Worm (Caenorhabditis elegans) whole organism, L3 larva: ENCODE results near the gene figl-1.

Source experiments
- R02D3.7 ChIP-seq: fragments of 150-350 bp; optimal IDR thresholded peaks from 2 replicates; lab custom pipeline; 2014; ENCODE audit warnings: missing biosample characterization, missing genetic modification characterization
- ZK546.5 ChIP-seq: sonication (generic microtip); optimal IDR thresholded peaks from 2 replicates; lab custom pipeline; 2017; ENCODE audit warnings: missing biosample characterization, missing genetic modification characterization
- aly-2 ChIP-seq: fragments of 150-350 bp; optimal IDR thresholded peaks from 2 replicates; lab custom pipeline; 2014; ENCODE audit warnings: missing biosample characterization, missing genetic modification characterization
- ama-1 ChIP-seq: fragments of 150-350 bp; optimal IDR thresholded peaks from 2 replicates; lab custom pipeline; 2018
- ceh-16 ChIP-seq: sonication (generic microtip); optimal IDR thresholded peaks from 2 replicates; lab custom pipeline; 2017; ENCODE audit warnings: missing biosample characterization, missing genetic modification characterization
- ceh-28 ChIP-seq: fragments of 150-350 bp; optimal IDR thresholded peaks from 2 replicates; lab custom pipeline; 2014; ENCODE audit warnings: missing biosample characterization, missing genetic modification reagents, missing genetic modification characterization
- ceh-82 ChIP-seq: fragments of 150-350 bp; optimal IDR thresholded peaks from 2 replicates; lab custom pipeline; 2014; ENCODE audit warnings: missing biosample characterization, missing genetic modification characterization
- ceh-9 ChIP-seq: sonication (generic microtip); optimal IDR thresholded peaks from 2 replicates; lab custom pipeline; 2018; ENCODE audit warnings: missing biosample characterization, missing genetic modification characterization
- daf-12 ChIP-seq: fragments of 150-350 bp; optimal IDR thresholded peaks from 2 replicates; lab custom pipeline; 2014; ENCODE audit warnings: missing biosample characterization, missing genetic modification reagents, missing genetic modification characterization
- egl-27 ChIP-seq: sonication (generic microtip); optimal IDR thresholded peaks from 4 replicates; lab custom pipeline; 2017; ENCODE audit warnings: missing biosample characterization, missing genetic modification reagents, missing genetic modification characterization
- egl-5 ChIP-seq: fragments of 150-350 bp; optimal IDR thresholded peaks from 2 replicates; lab custom pipeline; 2017; ENCODE audit warnings: missing biosample characterization, missing genetic modification reagents, missing genetic modification characterization, inconsistent platforms
- elt-1 ChIP-seq: fragments of 150-350 bp; optimal IDR thresholded peaks from 2 replicates; lab custom pipeline; 2014; ENCODE audit warnings: missing biosample characterization, missing genetic modification characterization
- elt-2 ChIP-seq: sonication (generic microtip); optimal IDR thresholded peaks from 2 replicates; lab custom pipeline; 2016; ENCODE audit warnings: missing genetic modification reagents, mild to moderate bottlenecking, missing genetic modification characterization, missing compliant biosample characterization
- elt-3 ChIP-seq, 3 experiments: fragments of 150-350 bp in 1 of 3; sonication (generic microtip) in 2 of 3; optimal IDR thresholded peaks; 2 replicates in 2 of 3; 4 replicates in 1 of 3; lab custom pipeline; 2014 to 2017; ENCODE audit warnings: missing biosample characterization in 3 of 3, missing genetic modification characterization in 3 of 3
- eor-1 ChIP-seq, 2 experiments: fragments of 150-350 bp; optimal IDR thresholded peaks; 2 replicates each; lab custom pipeline; 2014 to 2018; ENCODE audit warnings: missing biosample characterization in 2 of 2, missing genetic modification characterization in 2 of 2
- fkh-10 ChIP-seq: sonication (generic microtip); optimal IDR thresholded peaks from 2 replicates; lab custom pipeline; 2017; ENCODE audit warnings: missing biosample characterization, missing genetic modification reagents, missing genetic modification characterization
- fkh-2 ChIP-seq: fragments of 150-350 bp; optimal IDR thresholded peaks from 2 replicates; lab custom pipeline; 2014; ENCODE audit warnings: missing biosample characterization, missing genetic modification reagents, missing genetic modification characterization
- fos-1 ChIP-seq: fragments of 150-350 bp; optimal IDR thresholded peaks from 2 replicates; lab custom pipeline; 2014; ENCODE audit warnings: missing biosample characterization, missing genetic modification characterization
- hmg-11 ChIP-seq: sonication (generic microtip); optimal IDR thresholded peaks from 2 replicates; lab custom pipeline; 2016; ENCODE audit warnings: missing genetic modification characterization, missing compliant biosample characterization
- jun-1 ChIP-seq: fragments of 150-350 bp; optimal IDR thresholded peaks from 2 replicates; lab custom pipeline; 2014; ENCODE audit warnings: missing biosample characterization, missing genetic modification reagents, missing genetic modification characterization
- lin-15B ChIP-seq: fragments of 150-350 bp; optimal IDR thresholded peaks from 2 replicates; lab custom pipeline; 2014; ENCODE audit warnings: missing biosample characterization, missing genetic modification characterization
- lin-39 ChIP-seq: fragments of 150-350 bp; optimal IDR thresholded peaks from 2 replicates; lab custom pipeline; 2018; ENCODE audit warnings: missing biosample characterization, missing genetic modification reagents, missing genetic modification characterization
- lsy-12 ChIP-seq: sonication (generic microtip); optimal IDR thresholded peaks from 2 replicates; lab custom pipeline; 2016; ENCODE audit warnings: mild to moderate bottlenecking, missing genetic modification characterization, missing compliant biosample characterization
- mdl-1 ChIP-seq: fragments of 150-350 bp; optimal IDR thresholded peaks from 2 replicates; lab custom pipeline; 2014; ENCODE audit warnings: missing biosample characterization, missing genetic modification characterization
- mml-1 ChIP-seq: fragments of 150-350 bp; sonication (generic microtip); optimal IDR thresholded peaks from 3 replicates; lab custom pipeline; 2014; ENCODE audit warnings: missing biosample characterization, missing genetic modification characterization
- nfya-1 ChIP-seq: sonication (generic microtip); optimal IDR thresholded peaks from 2 replicates; lab custom pipeline; 2017; ENCODE audit warnings: missing genetic modification characterization, mild to moderate bottlenecking, missing compliant biosample characterization, antibody characterized with exemption, moderate library complexity; ENCODE audit not compliant: insufficient read depth
- nhr-11 ChIP-seq: fragments of 150-350 bp; optimal IDR thresholded peaks from 2 replicates; lab custom pipeline; 2014; ENCODE audit warnings: missing biosample characterization, missing genetic modification characterization
- nhr-12 ChIP-seq: fragments of 150-350 bp; optimal IDR thresholded peaks from 2 replicates; lab custom pipeline; 2014; ENCODE audit warnings: missing biosample characterization, missing genetic modification characterization
- nhr-23 ChIP-seq: fragments of 150-350 bp; optimal IDR thresholded peaks from 2 replicates; lab custom pipeline; 2014; ENCODE audit warnings: missing biosample characterization, missing genetic modification reagents, missing genetic modification characterization
- nhr-237 ChIP-seq: fragments of 150-350 bp; optimal IDR thresholded peaks from 2 replicates; lab custom pipeline; 2014; ENCODE audit warnings: missing biosample characterization, missing genetic modification characterization
- nhr-25 ChIP-seq: sonication (generic microtip); optimal IDR thresholded peaks from 2 replicates; lab custom pipeline; 2017; ENCODE audit warnings: missing biosample characterization, missing genetic modification characterization
- nhr-28 ChIP-seq: fragments of 150-350 bp; optimal IDR thresholded peaks from 2 replicates; lab custom pipeline; 2014; ENCODE audit warnings: missing biosample characterization, missing genetic modification characterization
- nhr-43 ChIP-seq: sonication (generic microtip); optimal IDR thresholded peaks from 2 replicates; lab custom pipeline; 2016; ENCODE audit warnings: mild to moderate bottlenecking, missing genetic modification characterization, missing compliant biosample characterization; ENCODE audit not compliant: poor library complexity, severe bottlenecking
- nhr-67 ChIP-seq: fragments of 150-350 bp; optimal IDR thresholded peaks from 2 replicates; lab custom pipeline; 2014; ENCODE audit warnings: missing biosample characterization, missing genetic modification characterization
- nhr-76 ChIP-seq: fragments of 150-350 bp; sonication (generic microtip); optimal IDR thresholded peaks from 5 replicates; lab custom pipeline; 2014; ENCODE audit warnings: missing biosample characterization, missing genetic modification characterization
- nhr-77 ChIP-seq: fragments of 150-350 bp; optimal IDR thresholded peaks from 2 replicates; lab custom pipeline; 2014; ENCODE audit warnings: missing biosample characterization, missing genetic modification characterization
- pha-4 ChIP-seq: fragments of 150-350 bp; optimal IDR thresholded peaks from 2 replicates; lab custom pipeline; 2014; ENCODE audit warnings: missing biosample characterization, missing genetic modification reagents, missing genetic modification characterization
- pqm-1 ChIP-seq: fragments of 150-350 bp; optimal IDR thresholded peaks from 2 replicates; lab custom pipeline; 2017; ENCODE audit warnings: missing biosample characterization, missing genetic modification characterization, inconsistent platforms
- sea-2 ChIP-seq: fragments of 150-350 bp; sonication (generic microtip); optimal IDR thresholded peaks from 4 replicates; lab custom pipeline; 2014; ENCODE audit warnings: missing biosample characterization, missing genetic modification reagents, missing genetic modification characterization
- skn-1 ChIP-seq: fragments of 150-350 bp; optimal IDR thresholded peaks from 2 replicates; lab custom pipeline; 2014; ENCODE audit warnings: missing biosample characterization, missing genetic modification characterization
- snpc-4 ChIP-seq: fragments of 150-350 bp; optimal IDR thresholded peaks from 2 replicates; lab custom pipeline; 2014; ENCODE audit warnings: missing biosample characterization, missing genetic modification characterization
- tbx-2 ChIP-seq: sonication (generic microtip); optimal IDR thresholded peaks from 2 replicates; lab custom pipeline; 2016; ENCODE audit warnings: mild to moderate bottlenecking, missing genetic modification characterization, missing compliant biosample characterization
- unc-39 ChIP-seq: sonication (generic microtip); optimal IDR thresholded peaks from 4 replicates; lab custom pipeline; 2017; ENCODE audit warnings: missing biosample characterization, missing genetic modification characterization
- unc-62 ChIP-seq: fragments of 150-350 bp; sonication (generic microtip); optimal IDR thresholded peaks from 4 replicates; lab custom pipeline; 2014; ENCODE audit warnings: missing biosample characterization, missing genetic modification reagents, missing genetic modification characterization
- zag-1 ChIP-seq: fragments of 150-350 bp; optimal IDR thresholded peaks from 2 replicates; lab custom pipeline; 2014; ENCODE audit warnings: missing biosample characterization, missing genetic modification characterization
- ztf-11 ChIP-seq: fragments of 150-350 bp; optimal IDR thresholded peaks from 2 replicates; lab custom pipeline; 2014; ENCODE audit warnings: missing biosample characterization, missing genetic modification characterization
- ztf-4 ChIP-seq: fragments of 150-350 bp; optimal IDR thresholded peaks from 2 replicates; lab custom pipeline; 2014; ENCODE audit warnings: missing biosample characterization, missing genetic modification characterization

Gene figl-1

DNA sequence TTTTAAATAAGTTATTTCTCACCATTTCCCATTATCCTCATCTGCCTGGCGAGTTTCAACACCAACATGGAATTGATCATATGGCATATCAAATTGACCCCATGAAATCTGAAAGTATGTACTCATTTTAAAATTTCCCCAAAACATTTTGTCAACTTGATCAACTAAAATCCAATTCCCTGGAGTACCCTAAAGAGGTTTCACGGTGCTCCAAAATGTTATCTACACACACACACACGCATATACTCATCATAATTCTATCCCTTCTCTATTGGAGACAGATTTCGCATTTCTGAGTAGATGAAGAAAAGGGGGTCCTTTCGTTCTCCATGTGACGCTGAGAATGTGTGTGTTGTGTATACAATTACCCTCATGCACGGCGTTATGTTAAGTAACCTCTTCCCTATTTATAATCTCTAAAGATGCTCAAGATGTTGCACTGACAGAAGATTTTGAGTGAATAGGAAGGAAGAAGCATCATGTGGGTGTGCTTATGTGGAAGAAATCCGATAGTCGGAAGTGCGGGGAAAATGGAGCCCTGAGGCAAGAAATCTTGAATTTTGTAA, 10.3 kb upstream of the figl-1 start:
- TF ChIP-seq tbx-2 (tag; lab: Kevin White, UChicago), result no peak
- TF ChIP-seq unc-39, result no peak
- no peak for TF ChIP-seq nhr-67 (tag; lab: Kevin White, UChicago)
- no peak for TF ChIP-seq R02D3.7 (tag; lab: Kevin White, UChicago)
- TF ChIP-seq ceh-28 (tag; lab: Kevin White, UChicago), result no peak

DNA sequence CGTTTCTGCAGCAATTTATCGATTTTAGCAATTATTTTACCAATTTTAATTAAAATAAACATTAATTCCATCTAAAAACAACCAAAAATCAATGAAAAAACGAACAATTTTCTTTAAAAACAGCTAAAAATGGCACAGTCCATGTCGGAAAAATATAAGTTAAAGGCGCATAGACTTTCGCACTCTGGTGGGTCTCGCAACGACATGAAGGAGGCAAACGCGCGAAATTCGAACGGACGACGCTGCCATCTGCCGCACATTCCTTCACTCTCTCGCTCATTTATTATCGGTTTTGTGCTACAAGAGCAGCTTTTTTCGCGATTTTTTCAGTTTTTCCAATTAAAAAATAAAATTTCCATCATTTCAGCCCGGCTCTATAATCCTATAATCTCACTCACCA, 1.0 kb upstream of the figl-1 start, which contains the start of gene mcm-7:
Gene mcm-7 (plus strand): TSS at position 368 of the 400 bp plus-strand sequence.
- TF ChIP-seq hmg-11 (tag; lab: Kevin White, UChicago), result peak; percentile 74
- peak; percentile 35 for TF ChIP-seq elt-2
- TF ChIP-seq ceh-82 (tag; lab: Kevin White, UChicago), result no peak
- peak; percentile 1 for TF ChIP-seq snpc-4 (tag; lab: Kevin White, UChicago)
- no peak for TF ChIP-seq nhr-77 (tag; lab: Kevin White, UChicago)
- no peak for TF ChIP-seq nhr-67 (tag; lab: Kevin White, UChicago)
- no peak for TF ChIP-seq jun-1 (tag; lab: Kevin White, UChicago)
- no peak for TF ChIP-seq mdl-1 (tag; lab: Kevin White, UChicago)
- no peak for TF ChIP-seq elt-1 (tag; lab: Kevin White, UChicago)
- TF ChIP-seq nhr-12, result no peak
- peak; percentile 75 for TF ChIP-seq lin-15B (tag; lab: Kevin White, UChicago)
- peak; percentile 42 for TF ChIP-seq nhr-23 (tag; lab: Kevin White, UChicago)
- TF ChIP-seq ZK546.5 (tag; lab: Kevin White, UChicago), result no peak
- no peak for TF ChIP-seq egl-27 (tag; lab: Kevin White, UChicago)
- peak; percentile 68 for TF ChIP-seq nhr-25 (tag; lab: Kevin White, UChicago)
- TF ChIP-seq aly-2 (tag; lab: Kevin White, UChicago), result no peak
- no peak for TF ChIP-seq ceh-9 (tag; lab: Kevin White, UChicago)
- no peak for TF ChIP-seq pha-4 (tag; lab: Kevin White, UChicago)
- no peak for TF ChIP-seq R02D3.7 (tag; lab: Kevin White, UChicago)
- peak; percentile 78 for TF ChIP-seq nfya-1
- no peak for TF ChIP-seq eor-1 (tag; optimal IDR thresholded peaks at IDR 0.05; lab: Kevin White, UChicago)
- TF ChIP-seq fos-1, result no peak
- no peak for TF ChIP-seq skn-1 (tag; lab: Kevin White, UChicago)
- no peak for TF ChIP-seq mml-1
- TF ChIP-seq sea-2 (GFP tag; lab: Kevin White, UChicago), result no peak
- no peak for TF ChIP-seq fkh-10
- TF ChIP-seq lsy-12, result no peak
- TF ChIP-seq nhr-11 (tag; lab: Kevin White, UChicago), result no peak
- no peak for TF ChIP-seq nhr-237
- TF ChIP-seq egl-5 (tag; lab: Kevin White, UChicago), result no peak
- TF ChIP-seq zag-1, result no peak
- TF ChIP-seq nhr-76, result no peak
- TF ChIP-seq ztf-4 (tag; lab: Kevin White, UChicago), result no peak
- TF ChIP-seq unc-62 (GFP tag; lab: Kevin White, UChicago), result no peak
- no peak for TF ChIP-seq ztf-11 (tag; lab: Kevin White, UChicago)
- TF ChIP-seq unc-39, result no peak
- TF ChIP-seq ceh-16 (tag; lab: Kevin White, UChicago), result no peak
- no peak for TF ChIP-seq daf-12 (tag; lab: Kevin White, UChicago)
- TF ChIP-seq fkh-2, result no peak
- no peak for TF ChIP-seq ceh-28 (tag; lab: Kevin White, UChicago)
- no peak for TF ChIP-seq nhr-43 (tag; lab: Kevin White, UChicago)
- peak; percentile 32 for TF ChIP-seq ama-1 (lab: Kevin White, UChicago)
- no peak for TF ChIP-seq elt-3 (tag; optimal IDR thresholded peaks at IDR 0.05; lab: Kevin White, UChicago)
- TF ChIP-seq tbx-2 (tag; lab: Kevin White, UChicago), result no peak
- no peak for TF ChIP-seq nhr-28 (tag; lab: Kevin White, UChicago)
- peak; percentile 27 for TF ChIP-seq lin-39 (tag; lab: Kevin White, UChicago)
- peak; percentile 21 for TF ChIP-seq pqm-1 (tag; lab: Kevin White, UChicago)
